Worm (Caenorhabditis elegans) whole organism, young adult: ENCODE data around the gene smk-1.

Experiments
- C06A6.2 ChIP-seq: fragments of 200-800 bp; sonication (Bioruptor generic); conservative IDR thresholded peaks from 2 replicates; pipeline ENCODE4 v1.3.6; 2022; ENCODE audit warnings: missing genetic modification characterization, missing compliant biosample characterization
- F22D6.2 ChIP-seq: sonication (generic microtip); optimal IDR thresholded peaks from 2 replicates; lab custom pipeline; 2016; ENCODE audit warnings: mild to moderate bottlenecking, missing genetic modification characterization, missing compliant biosample characterization
- F23B12.7 ChIP-seq: sonication (generic microtip); optimal IDR thresholded peaks from 2 replicates; lab custom pipeline; 2017; ENCODE audit warnings: missing genetic modification characterization, mild to moderate bottlenecking, missing compliant biosample characterization, antibody characterized with exemption, moderate library complexity; ENCODE audit not compliant: insufficient read depth
- F33H1.4 ChIP-seq: fragments of 200-800 bp; sonication (Bioruptor generic); IDR thresholded peaks from 2 replicates; pipeline ENCODE4 v1.3.6; 2022; ENCODE audit warnings: missing genetic modification reagents, missing genetic modification characterization, missing compliant biosample characterization
- F37B4.10 ChIP-seq: fragments of 200-800 bp; sonication (Bioruptor generic); IDR thresholded peaks from 2 replicates; pipeline ENCODE4 v1.3.6; 2022; ENCODE audit warnings: missing genetic modification characterization, missing compliant biosample characterization
- F55B11.4 ChIP-seq: sonication (generic microtip); optimal IDR thresholded peaks from 2 replicates; lab custom pipeline; 2016; ENCODE audit warnings: missing compliant biosample characterization, missing genetic modification characterization, borderline replicate concordance; ENCODE audit not compliant: insufficient read depth
- K12H6.12 ChIP-seq: fragments of 200-800 bp; sonication (Bioruptor generic); optimal IDR thresholded peaks from 2 replicates; lab custom pipeline; 2018; ENCODE audit warnings: mild to moderate bottlenecking, missing genetic modification characterization, missing compliant biosample characterization
- T26A5.8 ChIP-seq: sonication (generic microtip); optimal IDR thresholded peaks from 2 replicates; lab custom pipeline; 2016; ENCODE audit warnings: missing genetic modification characterization, missing compliant biosample characterization
- Y53F4B.3 ChIP-seq: fragments of 200-800 bp; sonication (Bioruptor generic); IDR thresholded peaks from 2 replicates; pipeline ENCODE4 v1.3.6; 2022; ENCODE audit warnings: missing genetic modification reagents, missing genetic modification characterization, missing compliant biosample characterization
- Y56A3A.18 ChIP-seq: fragments of 200-800 bp; sonication (Bioruptor generic); IDR thresholded peaks from 2 replicates; pipeline ENCODE4 v1.3.6; 2022; ENCODE audit warnings: missing genetic modification reagents, missing genetic modification characterization, missing compliant biosample characterization
- Y79H2A.3 ChIP-seq: fragments of 200-800 bp; sonication (Bioruptor generic); conservative IDR thresholded peaks from 2 replicates; pipeline ENCODE4 v1.3.6; 2022; ENCODE audit warnings: missing genetic modification reagents, missing genetic modification characterization, missing compliant biosample characterization
- ZK185.1 ChIP-seq: sonication (generic microtip); optimal IDR thresholded peaks from 2 replicates; lab custom pipeline; 2016; ENCODE audit warnings: mild to moderate bottlenecking, missing genetic modification characterization, missing compliant biosample characterization; ENCODE audit not compliant: poor library complexity, severe bottlenecking
- akir-1 ChIP-seq: fragments of 200-800 bp; sonication (Bioruptor generic); optimal IDR thresholded peaks from 2 replicates; lab custom pipeline; 2018; ENCODE audit warnings: mild to moderate bottlenecking, missing genetic modification characterization, moderate library complexity, missing compliant biosample characterization
- ama-1 ChIP-seq, 3 experiments: fragments of 150-350 bp in 1 of 3; sonication (generic microtip) in 2 of 3; optimal IDR thresholded peaks; 2 replicates each; lab custom pipeline; 2014 to 2018; ENCODE audit warnings: missing biosample characterization in 2 of 3, missing genetic modification characterization in 2 of 3, missing genetic modification reagents in 2 of 3
- aptf-2 ChIP-seq: fragments of 200-800 bp; sonication (Bioruptor generic); conservative IDR thresholded peaks from 2 replicates; pipeline ENCODE4 v1.3.6; 2022; ENCODE audit warnings: missing genetic modification reagents, missing genetic modification characterization, missing compliant biosample characterization
- aptf-3 ChIP-seq: fragments of 200-800 bp; sonication (Bioruptor generic); IDR thresholded peaks from 2 replicates; pipeline ENCODE4 v1.3.6; 2022; ENCODE audit warnings: missing genetic modification characterization, missing compliant biosample characterization
- athp-1 ChIP-seq: sonication (generic microtip); optimal IDR thresholded peaks from 2 replicates; lab custom pipeline; 2017; ENCODE audit warnings: mild to moderate bottlenecking, missing genetic modification characterization, missing compliant biosample characterization
- bed-2 ChIP-seq: fragments of 200-800 bp; sonication (Bioruptor generic); IDR thresholded peaks from 2 replicates; pipeline ENCODE4 v1.3.6; 2022; ENCODE audit warnings: missing genetic modification reagents, missing genetic modification characterization, missing compliant biosample characterization
- cebp-1 ChIP-seq, 2 experiments: fragments of 200-800 bp in 1 of 2; sonication (Bioruptor generic) in 1 of 2; sonication (generic microtip) in 1 of 2; IDR thresholded peaks in 1 of 2; optimal IDR thresholded peaks in 1 of 2; 2 replicates each; pipeline versions ENCODE4 v1.3.6 to Lab custom; 2017 to 2022; ENCODE audit warnings: missing compliant biosample characterization in 2 of 2, missing genetic modification characterization in 2 of 2, mild to moderate bottlenecking in 1 of 2, missing genetic modification reagents in 1 of 2, moderate library complexity in 1 of 2
- cebp-2 ChIP-seq: fragments of 200-800 bp; sonication (Bioruptor generic); IDR thresholded peaks from 2 replicates; pipeline ENCODE4 v1.3.6; 2022; ENCODE audit warnings: missing genetic modification characterization, missing compliant biosample characterization
- ceh-91 ChIP-seq: fragments of 200-800 bp; sonication (Bioruptor generic); IDR thresholded peaks from 2 replicates; pipeline ENCODE4 v1.3.6; 2022; ENCODE audit warnings: missing genetic modification reagents, missing genetic modification characterization, missing compliant biosample characterization
- chd-7 ChIP-seq: sonication (generic microtip); optimal IDR thresholded peaks from 2 replicates; lab custom pipeline; 2016; ENCODE audit warnings: mild to moderate bottlenecking, missing genetic modification characterization, moderate library complexity, missing compliant biosample characterization
- dox-1 ChIP-seq: fragments of 200-800 bp; sonication (Bioruptor generic); IDR thresholded peaks from 2 replicates; pipeline ENCODE4 v1.3.6; 2022; ENCODE audit warnings: missing genetic modification reagents, missing genetic modification characterization, missing compliant biosample characterization
- dpl-1 ChIP-seq: fragments of 150-350 bp; optimal IDR thresholded peaks from 2 replicates; lab custom pipeline; 2014; ENCODE audit warnings: missing biosample characterization, missing genetic modification reagents, missing genetic modification characterization
- efl-1 ChIP-seq: fragments of 150-350 bp; optimal IDR thresholded peaks from 2 replicates; lab custom pipeline; 2014; ENCODE audit warnings: missing biosample characterization, missing genetic modification reagents, missing genetic modification characterization
- ekl-4 ChIP-seq: fragments of 200-800 bp; sonication (Bioruptor generic); IDR thresholded peaks from 2 replicates; pipeline ENCODE4 v1.3.6; 2022; ENCODE audit warnings: missing genetic modification reagents, missing genetic modification characterization, missing compliant biosample characterization
- hlh-26 ChIP-seq: fragments of 200-800 bp; sonication (Bioruptor generic); conservative IDR thresholded peaks from 2 replicates; pipeline ENCODE4 v1.3.6; 2022; ENCODE audit warnings: missing genetic modification reagents, missing genetic modification characterization, missing compliant biosample characterization
- hmg-1.2 ChIP-seq: fragments of 200-800 bp; sonication (Bioruptor generic); IDR thresholded peaks from 2 replicates; pipeline ENCODE4 v1.3.6; 2022; ENCODE audit warnings: missing genetic modification reagents, missing genetic modification characterization, missing compliant biosample characterization
- hsf-1 ChIP-seq: fragments of 200-800 bp; sonication (Bioruptor generic); IDR thresholded peaks from 2 replicates; pipeline ENCODE4 v1.3.6; 2022; ENCODE audit warnings: missing genetic modification reagents, missing genetic modification characterization, missing compliant biosample characterization
- let-526 ChIP-seq: fragments of 200-800 bp; sonication (Bioruptor generic); IDR thresholded peaks from 2 replicates; pipeline ENCODE4 v1.3.6; 2022; ENCODE audit warnings: missing genetic modification reagents, missing genetic modification characterization, missing compliant biosample characterization
- madf-10 ChIP-seq: sonication (generic microtip); optimal IDR thresholded peaks from 2 replicates; lab custom pipeline; 2016; ENCODE audit warnings: mild to moderate bottlenecking, missing genetic modification characterization, missing compliant biosample characterization
- madf-6 ChIP-seq: fragments of 200-800 bp; sonication (Bioruptor generic); IDR thresholded peaks from 2 replicates; pipeline ENCODE4 v1.3.6; 2022; ENCODE audit warnings: missing genetic modification reagents, missing genetic modification characterization, missing compliant biosample characterization
- madf-8 ChIP-seq: fragments of 200-800 bp; sonication (Bioruptor generic); conservative IDR thresholded peaks from 2 replicates; pipeline ENCODE4 v1.3.6; 2022; ENCODE audit warnings: missing genetic modification reagents, missing genetic modification characterization, missing compliant biosample characterization
- mel-28 ChIP-seq: sonication (generic microtip); optimal IDR thresholded peaks from 2 replicates; lab custom pipeline; 2016; ENCODE audit warnings: borderline replicate concordance, mild to moderate bottlenecking, missing genetic modification characterization, missing compliant biosample characterization
- nfya-1 ChIP-seq: sonication (generic microtip); optimal IDR thresholded peaks from 2 replicates; lab custom pipeline; 2017; ENCODE audit warnings: antibody characterized with exemption, missing compliant biosample characterization, missing genetic modification characterization, borderline replicate concordance; ENCODE audit not compliant: insufficient read depth
- nfyb-1 ChIP-seq: fragments of 200-800 bp; sonication (Bioruptor generic); IDR thresholded peaks from 2 replicates; pipeline ENCODE4 v1.3.6; 2022; ENCODE audit warnings: missing genetic modification reagents, missing genetic modification characterization, missing compliant biosample characterization
- nhr-179 ChIP-seq: sonication (generic microtip); optimal IDR thresholded peaks from 2 replicates; lab custom pipeline; 2016; ENCODE audit warnings: mild to moderate bottlenecking, missing genetic modification characterization, missing compliant biosample characterization
- nhr-27 ChIP-seq: fragments of 200-800 bp; sonication (Bioruptor generic); optimal IDR thresholded peaks from 2 replicates; lab custom pipeline; 2018; ENCODE audit warnings: mild to moderate bottlenecking, missing genetic modification characterization, moderate library complexity, missing compliant biosample characterization
- nhr-80 ChIP-seq: sonication (generic microtip); optimal IDR thresholded peaks from 2 replicates; lab custom pipeline; 2016; ENCODE audit warnings: missing genetic modification characterization, missing compliant biosample characterization
- repo-1 ChIP-seq: sonication (generic microtip); optimal IDR thresholded peaks from 2 replicates; lab custom pipeline; 2017; ENCODE audit warnings: mild to moderate bottlenecking, missing genetic modification characterization, missing compliant biosample characterization
- snpc-4 ChIP-seq, 5 experiments: fragments of 150-350 bp in 1 of 5; sonication (generic microtip) in 4 of 5; optimal IDR thresholded peaks; 2 replicates each; lab custom pipeline; 2014 to 2018; ENCODE audit warnings: missing genetic modification characterization in 5 of 5, missing biosample characterization in 3 of 5, antibody characterized with exemption in 2 of 5, mild to moderate bottlenecking in 2 of 5, missing compliant biosample characterization in 2 of 5, missing genotype in 2 of 5, moderate library complexity in 2 of 5, missing genetic modification reagents in 1 of 5
- tbx-9 ChIP-seq: sonication (generic microtip); optimal IDR thresholded peaks from 2 replicates; lab custom pipeline; 2016; ENCODE audit warnings: borderline replicate concordance, missing genetic modification characterization, inconsistent platforms, missing compliant biosample characterization
- zfh-2 ChIP-seq: fragments of 200-800 bp; sonication (Bioruptor generic); conservative IDR thresholded peaks from 2 replicates; pipeline ENCODE4 v1.3.6; 2022; ENCODE audit warnings: missing genetic modification reagents, missing genetic modification characterization, missing compliant biosample characterization
- ztf-22 ChIP-seq: fragments of 200-800 bp; sonication (Bioruptor generic); optimal IDR thresholded peaks from 2 replicates; lab custom pipeline; 2018; ENCODE audit warnings: mild to moderate bottlenecking, missing genetic modification characterization, moderate library complexity, missing compliant biosample characterization
- ztf-25 ChIP-seq: fragments of 200-800 bp; sonication (Bioruptor generic); IDR thresholded peaks from 2 replicates; pipeline ENCODE4 v1.3.6; 2022; ENCODE audit warnings: missing genetic modification reagents, missing genetic modification characterization, missing compliant biosample characterization
- ztf-26 ChIP-seq: sonication (generic microtip); optimal IDR thresholded peaks from 2 replicates; lab custom pipeline; 2017; ENCODE audit warnings: missing genetic modification characterization, missing compliant biosample characterization

Gene smk-1

ce11 chrV:8606099-8606696 lies 1.4 kb upstream of the smk-1 start, which contains the start of gene vps-60 (continued):
- no peak; the same call in 1 of the 2 replicates for TF ChIP-seq madf-8
- no peak for TF ChIP-seq F37B4.10
- no peak for TF ChIP-seq aptf-2 (GFP tag; lab: Robert Waterston, UW)
- TF ChIP-seq akir-1 (GFP tag; lab: Kevin White, UChicago): no peak
- TF ChIP-seq hmg-1.2 (GFP tag; lab: Robert Waterston, UW): peak; percentile 77
- TF ChIP-seq ztf-26: peak; percentile 90
- no peak for TF ChIP-seq nhr-179 (tag; lab: Kevin White, UChicago)
- TF ChIP-seq F22D6.2 (tag; lab: Kevin White, UChicago): peak; percentile 21
- TF ChIP-seq Y53F4B.3 (GFP tag; lab: Robert Waterston, UW): no peak
- no peak for TF ChIP-seq nhr-27 (tag; lab: Kevin White, UChicago)
- peak; percentile 71; the same call in 1 of the 2 replicates for TF ChIP-seq C06A6.2 (GFP tag; lab: Robert Waterston, UW)
- peak; percentile 51 for TF ChIP-seq F23B12.7 (tag; lab: Kevin White, UChicago)
- TF ChIP-seq dpl-1 (GFP tag; lab: Kevin White, UChicago): peak; percentile 70
- TF ChIP-seq let-526 (GFP tag; lab: Robert Waterston, UW): no peak
- TF ChIP-seq nfya-1 (tag; lab: Kevin White, UChicago): no peak
- TF ChIP-seq snpc-4 (GFP tag; optimal IDR thresholded peaks at IDR 0.05; lab: Kevin White, UChicago): peak; percentile 49
- peak; percentile 69 to 80 (median 76) for TF ChIP-seq snpc-4 (tag; optimal IDR thresholded peaks at IDR 0.05; lab: Kevin White, UChicago)
- no peak; the same call in 1 of the 2 replicates for TF ChIP-seq Y79H2A.3 (GFP tag; lab: Robert Waterston, UW)
- TF ChIP-seq Y56A3A.18 (GFP tag; lab: Robert Waterston, UW): peak; percentile 70; the same call in 1 of the 2 replicates
- peak; percentile 63 for TF ChIP-seq ztf-22
- TF ChIP-seq zfh-2 (GFP tag; lab: Robert Waterston, UW): peak; percentile 97
- TF ChIP-seq madf-10 (tag; lab: Kevin White, UChicago): peak; percentile 98
- TF ChIP-seq repo-1 (tag; lab: Kevin White, UChicago): peak; percentile 20
- TF ChIP-seq K12H6.12 (tag; lab: Kevin White, UChicago): peak; percentile 92
- peak; percentile 85 for TF ChIP-seq madf-6 (GFP tag; lab: Robert Waterston, UW)
- no peak for TF ChIP-seq tbx-9 (tag; lab: Kevin White, UChicago)
- TF ChIP-seq hlh-26 (GFP tag; lab: Robert Waterston, UW): no peak
- no peak for TF ChIP-seq ama-1 (optimal IDR thresholded peaks at IDR 0.05; lab: Kevin White, UChicago)
- TF ChIP-seq ama-1 (GFP tag; optimal IDR thresholded peaks at IDR 0.05; lab: Kevin White, UChicago): peak in 1 of 2 experiments; percentile 11
- peak; percentile 89 for TF ChIP-seq dox-1
- TF ChIP-seq ztf-25 (GFP tag; lab: Robert Waterston, UW): no peak
- peak; percentile 81 for TF ChIP-seq athp-1 (tag; lab: Kevin White, UChicago)
- peak; percentile 75 for TF ChIP-seq ceh-91 (GFP tag; lab: Robert Waterston, UW)
- peak; percentile 92 for TF ChIP-seq F33H1.4 (GFP tag; lab: Robert Waterston, UW)
- TF ChIP-seq nhr-80 (tag; lab: Kevin White, UChicago): peak; percentile 92
- no peak for TF ChIP-seq mel-28 (tag; lab: Kevin White, UChicago)
- no peak for TF ChIP-seq T26A5.8 (tag; lab: Kevin White, UChicago)
- TF ChIP-seq ekl-4 (GFP tag; lab: Robert Waterston, UW): peak; percentile 88
- peak; percentile 78 for TF ChIP-seq nfyb-1 (GFP tag; lab: Robert Waterston, UW)
- TF ChIP-seq F55B11.4 (tag; lab: Kevin White, UChicago): no peak
- peak; percentile 67 for TF ChIP-seq efl-1
- no peak for TF ChIP-seq aptf-3
- TF ChIP-seq hsf-1 (GFP tag; lab: Robert Waterston, UW): no peak
- peak; percentile 21 for TF ChIP-seq ZK185.1 (tag; lab: Kevin White, UChicago)
- TF ChIP-seq cebp-1 (GFP tag; IDR thresholded peaks at IDR 0.05; lab: Robert Waterston, UW): peak; percentile 73
- TF ChIP-seq cebp-1 (tag; optimal IDR thresholded peaks at IDR 0.05; lab: Kevin White, UChicago): peak; percentile 92
- peak; percentile 68 for TF ChIP-seq chd-7 (tag; lab: Kevin White, UChicago)
- TF ChIP-seq bed-2 (GFP tag; lab: Robert Waterston, UW): no peak
- TF ChIP-seq cebp-2 (GFP tag; lab: Robert Waterston, UW): no peak
